Worm (Caenorhabditis elegans): ENCODE measurements around the gene B0546.5.

ce11 chrIV:3428434-3428950 is 38.6 kb upstream of the B0546.5 start, which contains the start of the genes C04C3.9 and srz-60:
- TF ChIP-seq ref-1 (GFP tag; conservative IDR thresholded peaks at IDR 0.05): no peak
- TF ChIP-seq ztf-29 (GFP tag; IDR thresholded peaks at IDR 0.05): no peak
- no peak for TF ChIP-seq med-1 (GFP tag; optimal IDR thresholded peaks at IDR 0.05; ENCODE audit: insufficient read depth)
- TF ChIP-seq cog-1 (tag; optimal IDR thresholded peaks at IDR 0.05): no peak
- TF ChIP-seq T22C8.4 (GFP tag; IDR thresholded peaks at IDR 0.05): no peak
- TF ChIP-seq tab-1 (GFP tag; IDR thresholded peaks at IDR 0.05): no peak
- no peak for TF ChIP-seq flt-1 (GFP tag; IDR thresholded peaks at IDR 0.05)
- TF ChIP-seq ztf-23 (GFP tag; IDR thresholded peaks at IDR 0.05): no peak
- no peak for TF ChIP-seq klf-2 (GFP tag; conservative IDR thresholded peaks at IDR 0.05)

All from whole organism, midembryonic.